Worm (Caenorhabditis elegans) whole organism, late embryonic: ENCODE results near the gene K03H1.9.

Source experiments
- C08G9.2 ChIP-seq: sonication (generic microtip); optimal IDR thresholded peaks from 2 replicates; lab custom pipeline; 2016; ENCODE audit warnings: mild to moderate bottlenecking, missing genetic modification characterization, moderate library complexity, missing compliant biosample characterization
- F13H6.1 ChIP-seq: sonication (generic microtip); optimal IDR thresholded peaks from 2 replicates; lab custom pipeline; 2016; ENCODE audit warnings: missing genetic modification characterization, missing compliant biosample characterization
- K02D7.2 ChIP-seq: sonication (generic microtip); optimal IDR thresholded peaks from 2 replicates; lab custom pipeline; 2017; ENCODE audit warnings: mild to moderate bottlenecking, missing genetic modification characterization, missing compliant biosample characterization
- T23F11.4 ChIP-seq: fragments of 200-800 bp; sonication (Bioruptor generic); optimal IDR thresholded peaks from 2 replicates; lab custom pipeline; 2018; ENCODE audit warnings: mild to moderate bottlenecking, missing genetic modification characterization, missing compliant biosample characterization
- Y22D7AL.16 ChIP-seq: sonication (generic microtip); optimal IDR thresholded peaks from 2 replicates; lab custom pipeline; 2016; ENCODE audit warnings: missing genetic modification characterization, missing compliant biosample characterization
- ceh-19 ChIP-seq: fragments of 200-800 bp; sonication (Bioruptor generic); optimal IDR thresholded peaks from 2 replicates; lab custom pipeline; 2018; ENCODE audit warnings: mild to moderate bottlenecking, missing genetic modification characterization, missing compliant biosample characterization
- ceh-22 ChIP-seq: sonication (generic microtip); optimal IDR thresholded peaks from 2 replicates; lab custom pipeline; 2017; ENCODE audit warnings: missing biosample characterization, missing genetic modification characterization
- ceh-24 ChIP-seq: sonication (generic microtip); optimal IDR thresholded peaks from 2 replicates; lab custom pipeline; 2016; ENCODE audit warnings: mild to moderate bottlenecking, missing genetic modification characterization, missing compliant biosample characterization
- ceh-31 ChIP-seq: sonication (generic microtip); optimal IDR thresholded peaks from 2 replicates; lab custom pipeline; 2016; ENCODE audit warnings: missing genetic modification characterization, missing compliant biosample characterization
- ceh-48 ChIP-seq: sonication (generic microtip); optimal IDR thresholded peaks from 2 replicates; lab custom pipeline; 2016; ENCODE audit warnings: missing genetic modification characterization, inconsistent platforms, missing compliant biosample characterization
- ceh-6 ChIP-seq: fragments of 200-800 bp; sonication (Bioruptor generic); optimal IDR thresholded peaks from 2 replicates; lab custom pipeline; 2018; ENCODE audit warnings: mild to moderate bottlenecking, missing genetic modification characterization, missing compliant biosample characterization
- ceh-9 ChIP-seq: sonication (generic microtip); optimal IDR thresholded peaks from 2 replicates; lab custom pipeline; 2016; ENCODE audit warnings: mild to moderate bottlenecking, missing genetic modification characterization, inconsistent platforms, missing compliant biosample characterization
- che-1 ChIP-seq: sonication (generic microtip); optimal IDR thresholded peaks from 2 replicates; lab custom pipeline; 2016; ENCODE audit warnings: mild to moderate bottlenecking, missing genetic modification characterization, missing compliant biosample characterization
- dmd-4 ChIP-seq: sonication (generic microtip); optimal IDR thresholded peaks from 2 replicates; lab custom pipeline; 2016; ENCODE audit warnings: borderline replicate concordance, missing genetic modification characterization, missing compliant biosample characterization
- elt-2 ChIP-seq: sonication (generic microtip); optimal IDR thresholded peaks from 2 replicates; lab custom pipeline; 2016; ENCODE audit warnings: missing genetic modification reagents, missing genetic modification characterization, missing compliant biosample characterization
- elt-4 ChIP-seq: sonication (generic microtip); optimal IDR thresholded peaks from 2 replicates; lab custom pipeline; 2016; ENCODE audit warnings: missing genetic modification characterization, missing compliant biosample characterization
- ets-4 ChIP-seq: sonication (generic microtip); optimal IDR thresholded peaks from 2 replicates; lab custom pipeline; 2016; ENCODE audit warnings: missing genetic modification characterization, missing compliant biosample characterization
- fax-1 ChIP-seq: sonication (generic microtip); optimal IDR thresholded peaks from 2 replicates; lab custom pipeline; 2016; ENCODE audit warnings: missing genotype, missing genetic modification characterization, missing compliant biosample characterization
- fkh-10 ChIP-seq: fragments of 150-350 bp; optimal IDR thresholded peaks from 2 replicates; lab custom pipeline; 2014; ENCODE audit warnings: missing biosample characterization, missing genetic modification reagents, missing genetic modification characterization
- fkh-6 ChIP-seq: sonication (generic microtip); optimal IDR thresholded peaks from 2 replicates; lab custom pipeline; 2016; ENCODE audit warnings: missing genetic modification characterization, missing compliant biosample characterization
- hlh-13 ChIP-seq: fragments of 200-800 bp; sonication (Bioruptor generic); optimal IDR thresholded peaks from 2 replicates; lab custom pipeline; 2018; ENCODE audit warnings: mild to moderate bottlenecking, missing genetic modification characterization, missing compliant biosample characterization
- nfya-1 ChIP-seq: sonication (generic microtip); optimal IDR thresholded peaks from 2 replicates; lab custom pipeline; 2017; ENCODE audit warnings: missing genetic modification characterization, mild to moderate bottlenecking, missing compliant biosample characterization, antibody characterized with exemption, moderate library complexity
- npax-4 ChIP-seq: sonication (generic microtip); optimal IDR thresholded peaks from 2 replicates; lab custom pipeline; 2016; ENCODE audit warnings: missing genetic modification characterization, missing compliant biosample characterization
- odd-2 ChIP-seq: sonication (generic microtip); optimal IDR thresholded peaks from 2 replicates; lab custom pipeline; 2017; ENCODE audit warnings: antibody characterized with exemption, mild to moderate bottlenecking, missing genetic modification characterization, missing compliant biosample characterization
- pag-3 ChIP-seq: sonication (generic microtip); optimal IDR thresholded peaks from 2 replicates; lab custom pipeline; 2016; ENCODE audit warnings: missing compliant biosample characterization, missing genetic modification characterization, borderline replicate concordance
- pat-9 ChIP-seq: fragments of 200-800 bp; sonication (Bioruptor generic); optimal IDR thresholded peaks from 2 replicates; lab custom pipeline; 2018; ENCODE audit warnings: mild to moderate bottlenecking, missing genetic modification characterization, moderate library complexity, missing compliant biosample characterization
- pha-2 ChIP-seq: sonication (generic microtip); optimal IDR thresholded peaks from 2 replicates; lab custom pipeline; 2017; ENCODE audit warnings: mild to moderate bottlenecking, missing genetic modification characterization, missing compliant biosample characterization
- pha-4 ChIP-seq: fragments of 150-350 bp; optimal IDR thresholded peaks from 2 replicates; lab custom pipeline; 2018; ENCODE audit warnings: missing biosample characterization, missing genetic modification reagents, missing genetic modification characterization
- pqm-1 ChIP-seq: sonication (generic microtip); optimal IDR thresholded peaks from 2 replicates; lab custom pipeline; 2016; ENCODE audit warnings: missing genetic modification characterization, missing compliant biosample characterization
- rnt-1 ChIP-seq: sonication (generic microtip); optimal IDR thresholded peaks from 2 replicates; lab custom pipeline; 2016; ENCODE audit warnings: missing genetic modification characterization, missing compliant biosample characterization
- sox-4 ChIP-seq: sonication (generic microtip); optimal IDR thresholded peaks from 2 replicates; lab custom pipeline; 2017; ENCODE audit warnings: mild to moderate bottlenecking, missing genetic modification characterization, inconsistent platforms, missing compliant biosample characterization
- syd-9 ChIP-seq: sonication (generic microtip); optimal IDR thresholded peaks from 2 replicates; lab custom pipeline; 2016; ENCODE audit warnings: mild to moderate bottlenecking, missing genetic modification characterization, moderate library complexity, missing compliant biosample characterization
- ttx-3 ChIP-seq: sonication (generic microtip); optimal IDR thresholded peaks from 2 replicates; lab custom pipeline; 2016; ENCODE audit warnings: missing genetic modification reagents, missing genetic modification characterization, missing compliant biosample characterization
- unc-86 ChIP-seq: sonication (generic microtip); optimal IDR thresholded peaks from 2 replicates; lab custom pipeline; 2016; ENCODE audit warnings: missing genetic modification characterization, missing compliant biosample characterization

The K03H1.9 gene

ce11 chrIII:9920764-9921163 lies 20.5 kb downstream of the K03H1.9 start, which contains the start of gene F40F12.3:
Gene F40F12.3, minus strand, starts transcription at chrIII:9920864.
- TF ChIP-seq ceh-9 (tag; lab: Kevin White, UChicago) (no peak), che-1 (no peak), ceh-31 (tag; lab: Kevin White, UChicago) (no peak), syd-9 (tag; lab: Kevin White, UChicago) (no peak), pha-2 (no peak), Y22D7AL.16 (no peak), hlh-13 (no peak), npax-4 (tag; lab: Kevin White, UChicago) (no peak)
- TF ChIP-seq, all 69 proteins: peak for 0

ce11 chrIII:9913722-9914121 lies 27.6 kb downstream of the K03H1.9 start, which contains the start of gene cbp-3:
Gene cbp-3, plus strand, starts transcription at chrIII:9913993.
- TF ChIP-seq elt-2 (tag; lab: Kevin White, UChicago) (peak; percentile 28), pqm-1 (tag; lab: Kevin White, UChicago) (no peak)

ce11 chrIII:9912998-9913397 lies 28.3 kb downstream of the K03H1.9 start:
- no peak for TF ChIP-seq unc-86 (tag; lab: Kevin White, UChicago)
- TF ChIP-seq pqm-1 (tag; lab: Kevin White, UChicago): no peak
- TF ChIP-seq rnt-1 (tag; lab: Kevin White, UChicago): no peak
- TF ChIP-seq odd-2 (tag; lab: Kevin White, UChicago): no peak
- TF ChIP-seq fkh-6 (tag; lab: Kevin White, UChicago): no peak
- TF ChIP-seq pat-9 (tag; lab: Kevin White, UChicago): no peak
- TF ChIP-seq ttx-3 (tag; lab: Kevin White, UChicago): no peak

- no peak for TF ChIP-seq ceh-6 (GFP tag; lab: Kevin White, UChicago)
- no peak for TF ChIP-seq ets-4
- TF ChIP-seq T23F11.4 (GFP tag; lab: Kevin White, UChicago): no peak
- TF ChIP-seq nfya-1 (tag; lab: Kevin White, UChicago): no peak
- no peak for TF ChIP-seq ceh-31 (tag; lab: Kevin White, UChicago)
- TF ChIP-seq K02D7.2 (tag; lab: Kevin White, UChicago): no peak
- TF ChIP-seq ceh-24 (tag; lab: Kevin White, UChicago): no peak
- TF ChIP-seq pha-2: no peak
Measured at ce11 chrIII:9912501-9912900, 28.8 kb downstream of the K03H1.9 start.

ce11 chrIII:9910608-9911479 lies 30.4 kb downstream of the K03H1.9 start, which contains the start of the genes cyld-1 and F40F12.9:
Gene cyld-1, minus strand, starts transcription at chrIII:9910658.
Gene F40F12.9, plus strand, starts transcription at chrIII:9911328.
- TF ChIP-seq ceh-6 (GFP tag; lab: Kevin White, UChicago) (no peak), fax-1 (tag; lab: Kevin White, UChicago) (no peak), F13H6.1 (no peak), C08G9.2 (tag; lab: Kevin White, UChicago) (no peak), che-1 (no peak), dmd-4 (tag; lab: Kevin White, UChicago) (no peak), ceh-48 (tag; lab: Kevin White, UChicago) (no peak), sox-4 (no peak), pag-3 (tag; lab: Kevin White, UChicago) (no peak), nfya-1 (tag; lab: Kevin White, UChicago) (no peak), ceh-22 (tag; lab: Kevin White, UChicago) (no peak), ets-4 (no peak), pha-4 (tag; lab: Kevin White, UChicago) (no peak), K02D7.2 (tag; lab: Kevin White, UChicago) (no peak), ceh-19 (GFP tag; lab: Kevin White, UChicago) (no peak), fkh-10 (GFP tag; lab: Kevin White, UChicago) (no peak), elt-4 (tag; lab: Kevin White, UChicago) (no peak)
